Worm (Caenorhabditis elegans) whole organism, mixed stage, embryonic: ENCODE data around the gene str-102.

ENCODE experiments used
- bed-3 ChIP-seq: fragments of 200-800 bp; sonication (Bioruptor generic); optimal IDR thresholded peaks from 3 replicates; lab custom pipeline; 2018; ENCODE audit warnings: mild to moderate bottlenecking, missing genetic modification characterization, moderate library complexity, missing compliant biosample characterization
- blmp-1 ChIP-seq: fragments of 150-350 bp; optimal IDR thresholded peaks from 2 replicates; lab custom pipeline; 2014; ENCODE audit warnings: missing biosample characterization, missing genetic modification characterization
- ceh-39 ChIP-seq: fragments of 150-350 bp; optimal IDR thresholded peaks from 2 replicates; lab custom pipeline; 2014; ENCODE audit warnings: missing biosample characterization, missing genetic modification characterization
- ceh-43 ChIP-seq: fragments of 200-800 bp; sonication (Bioruptor generic); optimal IDR thresholded peaks from 2 replicates; lab custom pipeline; 2018; ENCODE audit warnings: mild to moderate bottlenecking, missing genetic modification characterization, moderate library complexity, missing compliant biosample characterization
- ceh-83 ChIP-seq: fragments of 200-800 bp; sonication (Bioruptor generic); optimal IDR thresholded peaks from 2 replicates; lab custom pipeline; 2018; ENCODE audit warnings: mild to moderate bottlenecking, missing genetic modification characterization, missing compliant biosample characterization
- ces-1 ChIP-seq: fragments of 150-350 bp; optimal IDR thresholded peaks from 2 replicates; lab custom pipeline; 2014; ENCODE audit warnings: missing biosample characterization, missing genetic modification reagents, missing genetic modification characterization
- drap-1 ChIP-seq: fragments of 200-800 bp; sonication (Bioruptor generic); optimal IDR thresholded peaks from 3 replicates; lab custom pipeline; 2018; ENCODE audit warnings: mild to moderate bottlenecking, missing genetic modification characterization, missing compliant biosample characterization
- elt-1 ChIP-seq: sonication (generic microtip); optimal IDR thresholded peaks from 2 replicates; lab custom pipeline; 2017; ENCODE audit warnings: missing genetic modification characterization, mild to moderate bottlenecking, missing compliant biosample characterization, antibody characterized with exemption, moderate library complexity, borderline replicate concordance; ENCODE audit not compliant: insufficient read depth
- flh-1 ChIP-seq: fragments of 200-800 bp; sonication (Bioruptor generic); optimal IDR thresholded peaks from 2 replicates; lab custom pipeline; 2018; ENCODE audit warnings: mild to moderate bottlenecking, missing genetic modification characterization, moderate library complexity, missing compliant biosample characterization
- hlh-1 ChIP-seq: fragments of 150-350 bp; optimal IDR thresholded peaks from 2 replicates; lab custom pipeline; 2014; ENCODE audit warnings: missing biosample characterization, missing genetic modification reagents, missing genetic modification characterization
- lin-13 ChIP-seq: fragments of 150-350 bp; optimal IDR thresholded peaks from 2 replicates; lab custom pipeline; 2014; ENCODE audit warnings: missing biosample characterization, missing genetic modification characterization
- lin-32 ChIP-seq: fragments of 200-800 bp; sonication (Bioruptor generic); optimal IDR thresholded peaks from 2 replicates; lab custom pipeline; 2018; ENCODE audit warnings: mild to moderate bottlenecking, missing genetic modification characterization, missing compliant biosample characterization
- lsy-2 ChIP-seq: fragments of 150-350 bp; optimal IDR thresholded peaks from 2 replicates; lab custom pipeline; 2014; ENCODE audit warnings: missing biosample characterization, missing genetic modification characterization
- mab-5 ChIP-seq: fragments of 150-350 bp; optimal IDR thresholded peaks from 2 replicates; lab custom pipeline; 2014; ENCODE audit warnings: missing biosample characterization, missing genetic modification characterization
- mls-2 ChIP-seq: sonication (generic microtip); optimal IDR thresholded peaks from 2 replicates; lab custom pipeline; 2016; ENCODE audit warnings: mild to moderate bottlenecking, missing genetic modification characterization, moderate library complexity, missing compliant biosample characterization
- nhr-12 ChIP-seq: fragments of 150-350 bp; optimal IDR thresholded peaks from 2 replicates; lab custom pipeline; 2014; ENCODE audit warnings: missing biosample characterization, missing genetic modification characterization
- nhr-2 ChIP-seq: fragments of 150-350 bp; optimal IDR thresholded peaks from 2 replicates; lab custom pipeline; 2014; ENCODE audit warnings: missing biosample characterization, missing genetic modification characterization
- nhr-237 ChIP-seq: fragments of 150-350 bp; optimal IDR thresholded peaks from 2 replicates; lab custom pipeline; 2014; ENCODE audit warnings: missing biosample characterization, missing genetic modification characterization
- nhr-28 ChIP-seq: fragments of 150-350 bp; optimal IDR thresholded peaks from 2 replicates; lab custom pipeline; 2014; ENCODE audit warnings: missing biosample characterization, missing genetic modification characterization
- nhr-76 ChIP-seq: sonication (generic microtip); optimal IDR thresholded peaks from 2 replicates; lab custom pipeline; 2017; ENCODE audit warnings: missing biosample characterization, missing genetic modification characterization
- pha-4 ChIP-seq: fragments of 150-350 bp; optimal IDR thresholded peaks from 2 replicates; lab custom pipeline; 2018; ENCODE audit warnings: missing biosample characterization, missing genetic modification reagents, missing genetic modification characterization
- sem-2 ChIP-seq: fragments of 200-800 bp; sonication (Bioruptor generic); optimal IDR thresholded peaks from 2 replicates; lab custom pipeline; 2018; ENCODE audit warnings: mild to moderate bottlenecking, missing genetic modification characterization, missing compliant biosample characterization
- snpc-4 ChIP-seq: fragments of 150-350 bp; optimal IDR thresholded peaks from 2 replicates; lab custom pipeline; 2014; ENCODE audit warnings: missing biosample characterization, missing genetic modification characterization
- sptf-1 ChIP-seq: sonication (generic microtip); optimal IDR thresholded peaks from 2 replicates; lab custom pipeline; 2017; ENCODE audit warnings: mild to moderate bottlenecking, missing genetic modification characterization, moderate library complexity, missing compliant biosample characterization
- tbx-8 ChIP-seq: fragments of 200-800 bp; sonication (Bioruptor generic); optimal IDR thresholded peaks from 2 replicates; lab custom pipeline; 2018; ENCODE audit warnings: mild to moderate bottlenecking, missing genetic modification characterization, moderate library complexity, missing compliant biosample characterization
- unc-120 ChIP-seq: sonication (generic microtip); optimal IDR thresholded peaks from 2 replicates; lab custom pipeline; 2017; ENCODE audit warnings: missing genetic modification characterization, missing compliant biosample characterization; ENCODE audit not compliant: poor library complexity, severe bottlenecking
- unc-39 ChIP-seq: fragments of 150-350 bp; optimal IDR thresholded peaks from 2 replicates; lab custom pipeline; 2014; ENCODE audit warnings: missing biosample characterization, missing genetic modification characterization
- unc-62 ChIP-seq: fragments of 150-350 bp; optimal IDR thresholded peaks from 2 replicates; lab custom pipeline; 2014; ENCODE audit warnings: missing biosample characterization, missing genetic modification reagents, missing genetic modification characterization
- zip-8 ChIP-seq: fragments of 150-350 bp; optimal IDR thresholded peaks from 2 replicates; lab custom pipeline; 2014; ENCODE audit warnings: missing biosample characterization, missing genetic modification characterization
- ztf-11 ChIP-seq: fragments of 150-350 bp; optimal IDR thresholded peaks from 2 replicates; lab custom pipeline; 2014; ENCODE audit warnings: missing biosample characterization, missing genetic modification characterization

The str-102 gene

DNA sequence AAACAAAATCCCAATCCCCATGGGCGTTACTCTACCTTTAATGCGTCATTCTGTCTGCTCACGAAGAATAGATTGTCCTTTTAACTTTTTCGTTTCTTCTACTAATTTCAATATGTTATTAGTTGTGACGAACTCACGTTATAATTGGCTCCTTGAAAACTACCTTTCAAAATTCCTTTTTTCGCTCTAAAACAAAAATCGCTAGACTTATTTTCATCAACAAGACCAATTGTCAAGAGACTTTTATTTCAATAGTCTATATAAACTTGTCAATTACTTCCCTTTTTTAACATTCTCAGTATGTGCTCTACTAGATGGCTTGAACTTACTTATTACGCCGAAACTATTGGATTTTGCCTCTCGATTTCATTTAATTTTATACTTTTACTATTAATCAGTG, at the start of gene str-102:
str-102 (plus strand) TSS at position 301 of the 400 bp plus-strand sequence.
- no peak for TF ChIP-seq lin-32 (GFP tag; lab: Kevin White, UChicago)
- TF ChIP-seq unc-62 (GFP tag; lab: Kevin White, UChicago), result no peak

DNA sequence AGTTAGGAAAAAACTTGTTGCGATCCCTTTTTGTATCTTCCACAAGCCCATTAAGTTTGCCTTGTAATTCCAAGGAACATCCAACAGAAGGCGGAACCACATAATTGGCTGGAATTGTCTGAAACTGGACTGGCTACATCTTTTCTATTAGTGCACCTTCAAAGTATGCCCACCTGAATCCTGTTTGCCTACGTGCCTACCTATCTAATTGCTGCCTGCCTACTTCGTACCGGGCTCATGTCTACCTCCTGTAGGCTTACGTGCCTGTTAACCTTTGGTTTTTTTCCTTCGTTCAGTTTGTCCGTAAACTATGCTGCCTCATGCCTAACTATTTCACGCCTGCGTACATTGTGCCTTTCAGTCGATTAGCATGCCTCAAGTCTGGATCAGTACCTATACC, 47.4 kb upstream of the str-102 start, which contains the start of gene wrt-7:
wrt-7 (minus strand) TSS at position 101 of the 400 bp plus-strand sequence.
- TF ChIP-seq nhr-12 (tag; lab: Kevin White, UChicago) (no peak), mab-5 (tag; lab: Kevin White, UChicago) (no peak), drap-1 (GFP tag; lab: Kevin White, UChicago) (no peak), pha-4 (tag; lab: Kevin White, UChicago) (no peak), lsy-2 (tag; lab: Kevin White, UChicago) (no peak)

DNA sequence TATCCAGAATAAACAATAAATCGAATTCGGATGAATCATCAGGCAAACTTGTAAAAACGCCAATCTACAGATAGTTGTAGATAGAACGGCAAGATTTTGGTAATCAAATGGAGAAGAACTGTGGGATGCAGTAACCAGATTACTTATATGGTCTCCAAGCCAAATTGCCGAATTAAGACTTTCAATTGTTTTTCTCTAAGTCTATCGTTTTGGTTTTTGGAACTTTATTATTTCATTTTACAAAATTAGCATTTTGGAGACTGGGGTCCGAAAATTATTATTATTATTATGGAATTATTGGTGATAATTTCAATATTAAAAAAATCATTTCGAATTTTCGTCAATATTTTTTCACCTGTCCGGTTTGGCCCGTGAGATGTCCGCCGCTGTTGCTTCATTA, 45.5 kb upstream of the str-102 start, which contains the start of gene clec-228:
clec-228 (minus strand) TSS at position 101 of the 400 bp plus-strand sequence.
- TF ChIP-seq elt-1 (tag; lab: Kevin White, UChicago), result no peak
- TF ChIP-seq nhr-12 (tag; lab: Kevin White, UChicago), result no peak
- no peak for TF ChIP-seq nhr-28 (tag; lab: Kevin White, UChicago)
- no peak for TF ChIP-seq lsy-2 (tag; lab: Kevin White, UChicago)
- TF ChIP-seq blmp-1, result no peak
- TF ChIP-seq tbx-8 (GFP tag; lab: Kevin White, UChicago), result no peak
- TF ChIP-seq snpc-4 (tag; lab: Kevin White, UChicago), result no peak
- no peak for TF ChIP-seq sptf-1

DNA sequence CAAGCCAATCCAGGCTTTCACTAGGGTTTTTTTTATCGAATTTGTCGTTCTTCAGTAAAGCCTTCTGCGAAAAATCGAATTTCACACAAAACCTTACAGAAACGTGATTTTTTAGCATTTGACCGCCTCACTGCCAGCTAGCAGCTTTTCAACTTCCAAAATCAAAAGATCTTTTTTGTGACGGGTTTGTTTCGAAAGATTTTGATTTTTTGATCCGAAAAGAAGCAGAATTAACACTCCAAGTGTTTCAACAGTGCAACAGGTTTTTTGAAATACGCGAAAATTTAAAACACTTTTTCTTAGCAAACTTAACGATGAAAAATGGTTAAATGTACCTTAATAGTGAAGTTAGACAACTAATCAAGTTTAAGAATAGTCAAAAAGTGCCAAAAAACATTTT, 43.4 kb upstream of the str-102 start, which contains the start of gene clec-229:
clec-229 (minus strand) TSS at position 101 of the 400 bp plus-strand sequence.
- TF ChIP-seq snpc-4 (tag; lab: Kevin White, UChicago) (no peak), nhr-76 (tag; lab: Kevin White, UChicago) (no peak), hlh-1 (tag; lab: Kevin White, UChicago) (no peak), flh-1 (no peak), lin-13 (no peak), pha-4 (tag; lab: Kevin White, UChicago) (no peak), drap-1 (GFP tag; lab: Kevin White, UChicago) (no peak), ceh-39 (tag; lab: Kevin White, UChicago) (no peak), ceh-83 (GFP tag; lab: Kevin White, UChicago) (no peak), lin-32 (GFP tag; lab: Kevin White, UChicago) (no peak), unc-39 (tag; lab: Kevin White, UChicago) (no peak), mls-2 (tag; lab: Kevin White, UChicago) (no peak)

DNA sequence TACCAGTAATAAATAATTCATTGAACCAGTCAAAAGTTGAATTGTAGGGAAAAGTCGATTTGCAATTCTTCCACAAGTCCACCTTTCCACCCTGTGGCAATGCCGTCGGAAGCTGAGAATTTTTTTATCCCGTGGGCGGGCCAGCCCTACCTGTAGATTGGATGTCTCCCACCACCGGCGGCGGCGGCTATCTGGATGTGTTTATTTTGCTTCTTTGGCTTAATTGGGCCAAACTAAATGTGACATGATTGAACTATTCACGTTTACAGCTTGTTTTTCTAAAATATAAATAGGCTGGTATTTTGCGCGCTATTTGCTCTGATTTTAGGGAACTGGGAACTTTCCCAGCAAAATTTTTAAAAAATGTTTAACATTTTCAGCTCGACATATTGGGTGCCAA, 40.4 kb upstream of the str-102 start, which contains the start of gene wrt-8:
wrt-8 (minus strand) TSS at position 101 of the 400 bp plus-strand sequence.
- TF ChIP-seq drap-1 (GFP tag; lab: Kevin White, UChicago) (no peak), sptf-1 (no peak), hlh-1 (tag; lab: Kevin White, UChicago) (no peak)

DNA sequence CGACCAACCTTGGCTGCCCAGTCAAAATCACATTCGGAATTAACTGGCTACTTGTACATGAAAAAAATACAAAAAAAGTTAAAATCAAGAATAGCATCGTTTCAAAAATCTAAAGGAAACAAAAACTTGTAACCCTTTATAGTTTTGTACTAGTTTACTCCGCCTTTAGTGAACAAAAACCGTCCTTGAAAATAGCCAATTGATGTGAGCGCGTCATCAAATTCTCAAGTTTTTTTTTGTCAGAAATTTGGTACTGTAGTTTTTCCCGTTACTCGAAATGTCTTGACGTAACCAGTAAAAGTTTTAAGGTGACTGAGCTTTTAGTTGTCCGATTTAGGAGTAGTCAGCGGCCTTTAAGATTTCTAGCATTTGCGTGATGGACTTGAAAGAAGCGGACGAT, 37.5 kb upstream of the str-102 start, which contains the start of gene C29F3.3:
C29F3.3 (minus strand) TSS at position 101 of the 400 bp plus-strand sequence.
- no peak for TF ChIP-seq unc-120 (tag; lab: Kevin White, UChicago)
- TF ChIP-seq ceh-43 (GFP tag; lab: Kevin White, UChicago), result no peak
- no peak for TF ChIP-seq pha-4 (tag; lab: Kevin White, UChicago)
- TF ChIP-seq flh-1, result no peak
- TF ChIP-seq lsy-2 (tag; lab: Kevin White, UChicago), result no peak
- TF ChIP-seq lin-13, result no peak
- no peak for TF ChIP-seq drap-1 (GFP tag; lab: Kevin White, UChicago)
- TF ChIP-seq ceh-39 (tag; lab: Kevin White, UChicago), result no peak
- TF ChIP-seq lin-32 (GFP tag; lab: Kevin White, UChicago), result no peak
- TF ChIP-seq zip-8 (tag; lab: Kevin White, UChicago), result no peak

DNA sequence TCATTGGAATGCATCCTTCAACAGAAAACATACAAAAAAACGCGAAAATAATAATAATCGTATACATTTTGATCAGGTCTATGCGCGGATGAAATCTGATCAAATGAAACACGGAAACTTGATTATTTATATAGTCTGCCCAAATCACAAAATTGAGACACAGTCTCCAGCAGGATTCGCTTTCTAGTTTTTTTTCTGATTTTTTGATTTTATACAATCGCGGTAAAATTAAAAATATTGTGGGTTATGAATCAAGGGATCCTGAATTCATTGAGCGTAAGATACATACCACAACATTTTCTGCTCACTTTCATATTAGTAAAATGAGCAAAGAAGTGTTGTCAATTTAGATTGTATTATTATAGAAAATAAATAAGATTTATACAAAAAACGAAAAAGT, 35.8 kb upstream of the str-102 start, which contains the start of gene clec-230:
clec-230 (minus strand) TSS at position 101 of the 400 bp plus-strand sequence.
- TF ChIP-seq ceh-39 (tag; lab: Kevin White, UChicago), result no peak
- TF ChIP-seq unc-120 (tag; lab: Kevin White, UChicago), result no peak
- TF ChIP-seq sem-2 (GFP tag; lab: Kevin White, UChicago), result no peak
- TF ChIP-seq ceh-83 (GFP tag; lab: Kevin White, UChicago), result no peak
- TF ChIP-seq nhr-237 (tag; lab: Kevin White, UChicago), result no peak
- no peak for TF ChIP-seq drap-1 (GFP tag; lab: Kevin White, UChicago)
- TF ChIP-seq bed-3, result no peak
- no peak for TF ChIP-seq ztf-11 (tag; lab: Kevin White, UChicago)
- no peak for TF ChIP-seq tbx-8 (GFP tag; lab: Kevin White, UChicago)
- no peak for TF ChIP-seq nhr-12 (tag; lab: Kevin White, UChicago)
- no peak for TF ChIP-seq mls-2 (tag; lab: Kevin White, UChicago)
- TF ChIP-seq zip-8 (tag; lab: Kevin White, UChicago), result no peak
- TF ChIP-seq hlh-1 (tag; lab: Kevin White, UChicago), result no peak
- TF ChIP-seq ces-1, result no peak
- TF ChIP-seq nhr-2 (tag; lab: Kevin White, UChicago), result no peak
